Worm (Caenorhabditis elegans) whole organism, midembryonic: ENCODE measurements around the gene akt-1.

Experiments used
- flt-1 ChIP-seq: fragments of 200-800 bp; sonication (Bioruptor generic); IDR thresholded peaks from 2 replicates; pipeline ENCODE4 v1.3.6; 2022; ENCODE audit warnings: missing genetic modification characterization, missing compliant biosample characterization
- klf-2 ChIP-seq: fragments of 200-800 bp; sonication (Bioruptor generic); conservative IDR thresholded peaks from 2 replicates; pipeline ENCODE4 v1.3.6; 2022; ENCODE audit warnings: missing genetic modification reagents, missing genetic modification characterization, missing compliant biosample characterization
- ztf-29 ChIP-seq: fragments of 200-800 bp; sonication (Bioruptor generic); IDR thresholded peaks from 2 replicates; pipeline ENCODE4 v1.3.6; 2022; ENCODE audit warnings: missing genetic modification reagents, missing genetic modification characterization, missing compliant biosample characterization

DNA sequence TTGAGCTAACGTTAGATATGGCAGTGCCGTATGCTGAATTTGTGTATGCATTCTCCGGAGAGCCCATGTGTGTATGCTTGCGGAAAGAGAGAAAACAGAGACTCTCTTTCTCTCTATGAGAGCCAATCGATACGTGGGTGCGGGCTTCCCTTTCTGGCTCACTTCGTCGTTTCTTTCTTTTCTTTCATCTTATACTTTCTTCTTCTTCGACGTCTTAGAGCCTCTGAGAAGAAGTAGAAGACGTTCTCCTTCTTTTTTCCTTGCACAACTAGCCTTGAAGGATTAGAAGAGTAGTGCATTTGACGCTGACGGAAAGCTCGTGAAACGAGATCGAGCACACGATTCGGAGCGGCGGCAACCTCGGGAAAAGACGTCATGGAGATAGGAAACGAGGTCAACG is 25.1 kb downstream of the akt-1 start:
- no peak for TF ChIP-seq flt-1 (GFP tag; lab: Robert Waterston, UW)
- no peak for TF ChIP-seq klf-2 (GFP tag; lab: Robert Waterston, UW)
- no peak for TF ChIP-seq ztf-29 (GFP tag; lab: Robert Waterston, UW)
